Worm (Caenorhabditis elegans) whole organism, mixed stage, embryonic: ENCODE measurements around the gene tkt-1.
A peak's percentile ranks its signal among the peaks of the same experiment; 100 is the strongest.

Experiments used
- M03D4.4 ChIP-seq: sonication (generic microtip); optimal IDR thresholded peaks from 2 replicates; lab custom pipeline; 2017; ENCODE audit warnings: mild to moderate bottlenecking, missing genetic modification characterization, missing compliant biosample characterization
- blmp-1 ChIP-seq: fragments of 150-350 bp; optimal IDR thresholded peaks from 2 replicates; lab custom pipeline; 2014; ENCODE audit warnings: missing biosample characterization, missing genetic modification characterization
- ceh-39 ChIP-seq: fragments of 150-350 bp; optimal IDR thresholded peaks from 2 replicates; lab custom pipeline; 2014; ENCODE audit warnings: missing biosample characterization, missing genetic modification characterization
- ceh-83 ChIP-seq: fragments of 200-800 bp; sonication (Bioruptor generic); optimal IDR thresholded peaks from 2 replicates; lab custom pipeline; 2018; ENCODE audit warnings: mild to moderate bottlenecking, missing genetic modification characterization, missing compliant biosample characterization
- cnd-1 ChIP-seq: fragments of 200-800 bp; sonication (Bioruptor generic); optimal IDR thresholded peaks from 2 replicates; lab custom pipeline; 2018; ENCODE audit warnings: mild to moderate bottlenecking, missing genetic modification characterization, missing compliant biosample characterization
- drap-1 ChIP-seq: fragments of 200-800 bp; sonication (Bioruptor generic); optimal IDR thresholded peaks from 3 replicates; lab custom pipeline; 2018; ENCODE audit warnings: mild to moderate bottlenecking, missing genetic modification characterization, missing compliant biosample characterization
- elt-1 ChIP-seq: sonication (generic microtip); optimal IDR thresholded peaks from 2 replicates; lab custom pipeline; 2017; ENCODE audit warnings: missing genetic modification characterization, mild to moderate bottlenecking, missing compliant biosample characterization, antibody characterized with exemption, moderate library complexity, borderline replicate concordance; ENCODE audit not compliant: insufficient read depth
- elt-3 ChIP-seq: fragments of 150-350 bp; optimal IDR thresholded peaks from 2 replicates; lab custom pipeline; 2014; ENCODE audit warnings: missing biosample characterization, missing genetic modification characterization
- flh-1 ChIP-seq: fragments of 200-800 bp; sonication (Bioruptor generic); optimal IDR thresholded peaks from 2 replicates; lab custom pipeline; 2018; ENCODE audit warnings: mild to moderate bottlenecking, missing genetic modification characterization, moderate library complexity, missing compliant biosample characterization
- ham-2 ChIP-seq: fragments of 200-800 bp; sonication (Bioruptor generic); optimal IDR thresholded peaks from 2 replicates; lab custom pipeline; 2018; ENCODE audit warnings: mild to moderate bottlenecking, missing genetic modification characterization, missing compliant biosample characterization
- hlh-1 ChIP-seq: fragments of 150-350 bp; optimal IDR thresholded peaks from 2 replicates; lab custom pipeline; 2014; ENCODE audit warnings: missing biosample characterization, missing genetic modification reagents, missing genetic modification characterization
- lin-13 ChIP-seq: fragments of 150-350 bp; optimal IDR thresholded peaks from 2 replicates; lab custom pipeline; 2014; ENCODE audit warnings: missing biosample characterization, missing genetic modification characterization
- lsy-2 ChIP-seq: fragments of 150-350 bp; optimal IDR thresholded peaks from 2 replicates; lab custom pipeline; 2014; ENCODE audit warnings: missing biosample characterization, missing genetic modification characterization
- mab-5 ChIP-seq: fragments of 150-350 bp; optimal IDR thresholded peaks from 2 replicates; lab custom pipeline; 2014; ENCODE audit warnings: missing biosample characterization, missing genetic modification characterization
- mep-1 ChIP-seq: fragments of 150-350 bp; optimal IDR thresholded peaks from 2 replicates; lab custom pipeline; 2017; ENCODE audit warnings: missing biosample characterization, missing genetic modification reagents, missing genetic modification characterization, inconsistent platforms
- mls-2 ChIP-seq: sonication (generic microtip); optimal IDR thresholded peaks from 2 replicates; lab custom pipeline; 2016; ENCODE audit warnings: mild to moderate bottlenecking, missing genetic modification characterization, moderate library complexity, missing compliant biosample characterization
- nhr-12 ChIP-seq: fragments of 150-350 bp; optimal IDR thresholded peaks from 2 replicates; lab custom pipeline; 2014; ENCODE audit warnings: missing biosample characterization, missing genetic modification characterization
- nhr-2 ChIP-seq: fragments of 150-350 bp; optimal IDR thresholded peaks from 2 replicates; lab custom pipeline; 2014; ENCODE audit warnings: missing biosample characterization, missing genetic modification characterization
- nhr-237 ChIP-seq: fragments of 150-350 bp; optimal IDR thresholded peaks from 2 replicates; lab custom pipeline; 2014; ENCODE audit warnings: missing biosample characterization, missing genetic modification characterization
- nhr-28 ChIP-seq: fragments of 150-350 bp; optimal IDR thresholded peaks from 2 replicates; lab custom pipeline; 2014; ENCODE audit warnings: missing biosample characterization, missing genetic modification characterization
- nhr-76 ChIP-seq: sonication (generic microtip); optimal IDR thresholded peaks from 2 replicates; lab custom pipeline; 2017; ENCODE audit warnings: missing biosample characterization, missing genetic modification characterization
- pha-4 ChIP-seq: fragments of 150-350 bp; optimal IDR thresholded peaks from 2 replicates; lab custom pipeline; 2018; ENCODE audit warnings: missing biosample characterization, missing genetic modification reagents, missing genetic modification characterization
- sem-2 ChIP-seq: fragments of 200-800 bp; sonication (Bioruptor generic); optimal IDR thresholded peaks from 2 replicates; lab custom pipeline; 2018; ENCODE audit warnings: mild to moderate bottlenecking, missing genetic modification characterization, missing compliant biosample characterization
- snpc-4 ChIP-seq: fragments of 150-350 bp; optimal IDR thresholded peaks from 2 replicates; lab custom pipeline; 2014; ENCODE audit warnings: missing biosample characterization, missing genetic modification characterization
- sptf-1 ChIP-seq: sonication (generic microtip); optimal IDR thresholded peaks from 2 replicates; lab custom pipeline; 2017; ENCODE audit warnings: mild to moderate bottlenecking, missing genetic modification characterization, moderate library complexity, missing compliant biosample characterization
- tbx-8 ChIP-seq: fragments of 200-800 bp; sonication (Bioruptor generic); optimal IDR thresholded peaks from 2 replicates; lab custom pipeline; 2018; ENCODE audit warnings: mild to moderate bottlenecking, missing genetic modification characterization, moderate library complexity, missing compliant biosample characterization
- unc-120 ChIP-seq: sonication (generic microtip); optimal IDR thresholded peaks from 2 replicates; lab custom pipeline; 2017; ENCODE audit warnings: missing genetic modification characterization, missing compliant biosample characterization; ENCODE audit not compliant: poor library complexity, severe bottlenecking
- unc-39 ChIP-seq: fragments of 150-350 bp; optimal IDR thresholded peaks from 2 replicates; lab custom pipeline; 2014; ENCODE audit warnings: missing biosample characterization, missing genetic modification characterization
- unc-62 ChIP-seq: fragments of 150-350 bp; optimal IDR thresholded peaks from 2 replicates; lab custom pipeline; 2014; ENCODE audit warnings: missing biosample characterization, missing genetic modification reagents, missing genetic modification characterization
- zip-8 ChIP-seq: fragments of 150-350 bp; optimal IDR thresholded peaks from 2 replicates; lab custom pipeline; 2014; ENCODE audit warnings: missing biosample characterization, missing genetic modification characterization
- ztf-11 ChIP-seq: fragments of 150-350 bp; optimal IDR thresholded peaks from 2 replicates; lab custom pipeline; 2014; ENCODE audit warnings: missing biosample characterization, missing genetic modification characterization

The tkt-1 gene

ce11 chrIV:10219208-10219607 lies 24.2 kb upstream of the tkt-1 start, which contains the start of gene qns-1:
qns-1 (minus strand) TSS chrIV:10219308.
- TF ChIP-seq mep-1 (tag; lab: Kevin White, UChicago) (no peak), nhr-28 (tag; lab: Kevin White, UChicago) (no peak), lsy-2 (tag; lab: Kevin White, UChicago) (no peak), zip-8 (tag; lab: Kevin White, UChicago) (no peak), unc-39 (no peak), lin-13 (tag; lab: Kevin White, UChicago) (no peak), mls-2 (tag; lab: Kevin White, UChicago) (no peak), mab-5 (tag; lab: Kevin White, UChicago) (no peak), nhr-12 (tag; lab: Kevin White, UChicago) (no peak), M03D4.4 (no peak), nhr-237 (tag; lab: Kevin White, UChicago) (no peak), sptf-1 (tag; lab: Kevin White, UChicago) (no peak), blmp-1 (tag; lab: Kevin White, UChicago) (no peak), cnd-1 (tag; lab: Kevin White, UChicago) (no peak), unc-120 (no peak), elt-3 (no peak)

DNA sequence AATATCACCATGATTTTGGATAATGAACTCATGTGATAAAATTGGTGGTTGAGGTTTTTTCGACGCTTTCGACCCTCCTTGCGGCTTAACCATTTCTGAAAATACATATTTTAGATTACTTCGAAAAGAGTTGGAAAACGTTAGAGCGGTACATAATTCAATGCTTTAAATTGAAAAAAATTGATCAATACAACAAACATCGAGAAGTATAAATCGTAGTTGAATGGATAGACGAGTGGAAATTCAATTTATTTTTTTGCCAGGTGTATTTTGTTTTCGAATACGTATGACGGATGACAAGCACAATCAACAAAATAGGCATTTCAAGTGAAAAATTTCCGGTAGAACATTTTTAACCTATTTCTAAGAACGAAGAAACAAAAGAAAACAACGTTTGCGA lies 22.2 kb upstream of the tkt-1 start, which contains the start of gene tram-1:
Gene tram-1 (minus strand): TSS at position 101 of the 400 bp plus-strand sequence.
- TF ChIP-seq mep-1 (tag; lab: Kevin White, UChicago) (no peak), ceh-39 (tag; lab: Kevin White, UChicago) (no peak), lin-13 (tag; lab: Kevin White, UChicago) (no peak), tbx-8 (GFP tag; lab: Kevin White, UChicago) (no peak), nhr-76 (tag; lab: Kevin White, UChicago) (no peak), drap-1 (no peak), lsy-2 (tag; lab: Kevin White, UChicago) (no peak), mls-2 (tag; lab: Kevin White, UChicago) (no peak), sptf-1 (tag; lab: Kevin White, UChicago) (no peak), ham-2 (GFP tag; lab: Kevin White, UChicago) (no peak), sem-2 (no peak), mab-5 (tag; lab: Kevin White, UChicago) (no peak), zip-8 (tag; lab: Kevin White, UChicago) (no peak), elt-3 (no peak), flh-1 (GFP tag; lab: Kevin White, UChicago) (no peak)

ce11 chrIV:10222122-10222589 lies 21.3 kb upstream of the tkt-1 start, which contains the start of gene C24F3.2:
C24F3.2 (plus strand) TSS chrIV:10222539.
- peak; percentile 94 for TF ChIP-seq ham-2 (GFP tag; lab: Kevin White, UChicago)
- TF ChIP-seq hlh-1 (tag; lab: Kevin White, UChicago): peak; percentile 27
- TF ChIP-seq cnd-1 (tag; lab: Kevin White, UChicago): no peak
- TF ChIP-seq zip-8 (tag; lab: Kevin White, UChicago): no peak
- no peak for TF ChIP-seq mab-5 (tag; lab: Kevin White, UChicago)
- no peak for TF ChIP-seq snpc-4 (tag; lab: Kevin White, UChicago)
- TF ChIP-seq sem-2: no peak
- peak; percentile 92 for TF ChIP-seq lsy-2 (tag; lab: Kevin White, UChicago)
- TF ChIP-seq unc-39: no peak
- TF ChIP-seq elt-3: no peak
- peak; percentile 30 for TF ChIP-seq mep-1 (tag; lab: Kevin White, UChicago)
- no peak for TF ChIP-seq ztf-11 (tag; lab: Kevin White, UChicago)
- TF ChIP-seq lin-13 (tag; lab: Kevin White, UChicago): no peak
- TF ChIP-seq pha-4 (tag; lab: Kevin White, UChicago): no peak
- no peak for TF ChIP-seq M03D4.4
- TF ChIP-seq nhr-12 (tag; lab: Kevin White, UChicago): no peak
- no peak for TF ChIP-seq ceh-83 (GFP tag; lab: Kevin White, UChicago)
- no peak for TF ChIP-seq flh-1 (GFP tag; lab: Kevin White, UChicago)
- peak; percentile 11 for TF ChIP-seq drap-1
- TF ChIP-seq elt-1 (tag; lab: Kevin White, UChicago): no peak
- peak; percentile 77 for TF ChIP-seq mls-2 (tag; lab: Kevin White, UChicago)
- TF ChIP-seq nhr-2 (tag; lab: Kevin White, UChicago): peak; percentile 12
- no peak for TF ChIP-seq unc-62 (GFP tag; lab: Kevin White, UChicago)

DNA sequence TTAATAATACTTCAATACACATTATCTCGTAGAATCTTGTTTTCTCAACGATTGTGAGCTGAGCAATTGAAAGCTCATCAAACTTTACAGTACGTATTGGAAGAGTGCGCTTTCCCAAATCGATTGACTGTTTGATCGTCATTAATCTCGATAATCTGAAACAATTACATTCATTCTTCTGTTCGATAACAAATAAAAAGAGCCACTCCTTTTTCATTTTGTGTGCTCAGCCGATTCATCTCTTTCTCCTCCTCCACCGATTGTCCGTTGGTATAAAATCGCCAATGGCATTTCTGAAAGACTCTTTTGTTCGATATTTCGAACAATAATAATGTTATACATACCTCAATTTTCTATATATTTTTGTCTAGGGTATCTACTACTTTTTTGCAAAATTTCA lies 19.7 kb upstream of the tkt-1 start, which contains the start of gene nas-12:
Gene nas-12 (plus strand): TSS at position 301 of the 400 bp plus-strand sequence.
- TF ChIP-seq zip-8 (tag; lab: Kevin White, UChicago) (no peak), unc-120 (no peak)
